Fruit fly (Drosophila melanogaster): ENCODE measurements around the gene spdi.

spdi gene

DNA sequence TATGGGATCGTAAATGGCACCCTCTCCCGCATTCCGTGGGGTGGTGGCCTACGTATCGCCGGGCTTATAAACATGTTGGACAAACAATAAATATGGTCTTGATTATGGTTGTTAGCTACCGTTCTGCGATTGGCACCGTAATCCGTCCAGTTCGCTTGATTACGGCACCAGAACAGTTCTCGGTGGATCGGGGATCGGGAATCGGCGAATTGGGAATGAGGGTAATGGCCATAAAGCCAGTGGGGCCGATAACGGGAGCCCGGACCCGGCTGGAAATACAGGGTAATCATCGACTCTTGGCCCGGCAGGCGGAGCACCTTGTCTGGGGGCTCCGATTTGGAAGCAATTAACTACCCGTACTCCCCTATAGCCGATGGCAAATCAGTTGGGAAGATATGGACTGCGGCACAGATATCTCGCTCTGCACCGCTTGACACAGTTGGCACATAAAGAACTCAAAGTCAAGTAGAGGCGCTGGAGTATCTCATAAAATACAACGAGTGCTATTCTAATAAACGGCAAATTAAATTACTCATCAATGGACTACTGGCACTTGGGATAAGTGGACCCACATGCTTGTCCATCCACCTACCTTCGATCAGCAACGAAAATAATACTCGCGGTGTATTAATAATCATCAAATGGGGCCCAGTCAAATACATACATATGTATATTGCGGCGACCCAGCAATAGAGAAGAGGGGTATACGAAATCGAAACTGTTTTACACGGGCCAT, 21.5 kb downstream of the spdi start (continued):
- TF ChIP-seq grn (GFP tag; optimal IDR thresholded peaks at IDR 0.05) (peak; percentile 32), Atf-2 (GFP tag; optimal IDR thresholded peaks at IDR 0.05) (no peak), CG7745 (tag; optimal IDR thresholded peaks at IDR 0.05) (no peak), CG18262 (tag; optimal IDR thresholded peaks at IDR 0.05) (no peak), Hmx (GFP tag; optimal IDR thresholded peaks at IDR 0.05) (no peak), Dbx (GFP tag; IDR thresholded peaks at IDR 0.05) (no peak), HmgD (GFP tag; optimal IDR thresholded peaks at IDR 0.05) (no peak), ERR (GFP tag; optimal IDR thresholded peaks at IDR 0.05) (no peak), Rx (GFP tag; IDR thresholded peaks at IDR 0.05) (no peak), repo (GFP tag; optimal IDR thresholded peaks at IDR 0.05) (no peak), pum (GFP tag; optimal IDR thresholded peaks at IDR 0.05) (no peak), CG13123 (GFP tag; optimal IDR thresholded peaks at IDR 0.05) (no peak), caup (GFP tag; optimal IDR thresholded peaks at IDR 0.05; ENCODE audit: severe bottlenecking) (no peak), CG10654 (GFP tag; optimal IDR thresholded peaks at IDR 0.05) (no peak), CG32532 (GFP tag; IDR thresholded peaks at IDR 0.05) (no peak), oc (tag; optimal IDR thresholded peaks at IDR 0.05) (no peak), CG12071 (GFP tag; optimal IDR thresholded peaks at IDR 0.05) (peak; percentile 22), CG10543 (GFP tag; optimal IDR thresholded peaks at IDR 0.05) (peak; percentile 39), CG2129 (GFP tag; IDR thresholded peaks at IDR 0.05; ENCODE audit: partially characterized antibody) (no peak), CG10366 (GFP tag; IDR thresholded peaks at IDR 0.05) (no peak), Sin3A (optimal IDR thresholded peaks at IDR 0.05) (no peak), CG18011 (GFP tag; optimal IDR thresholded peaks at IDR 0.05) (no peak), CG14050 (GFP tag; IDR thresholded peaks at IDR 0.05) (no peak), CG3163 (GFP tag; optimal IDR thresholded peaks at IDR 0.05) (no peak), HHEX (GFP tag; optimal IDR thresholded peaks at IDR 0.05) (no peak), CG3838 (GFP tag; optimal IDR thresholded peaks at IDR 0.05) (no peak), Pdp1 (GFP tag; optimal IDR thresholded peaks at IDR 0.05) (peak in 1 of 2 experiments; percentile 61), cas (GFP tag; IDR thresholded peaks at IDR 0.05) (no peak), CG31365 (tag; optimal IDR thresholded peaks at IDR 0.05) (no peak), nmo (GFP tag; optimal IDR thresholded peaks at IDR 0.05) (no peak), fd96Cb (tag; optimal IDR thresholded peaks at IDR 0.05) (no peak), al (GFP tag; IDR thresholded peaks at IDR 0.05) (no peak), CG1792 (GFP tag; optimal IDR thresholded peaks at IDR 0.05) (no peak), Gsc (GFP tag; IDR thresholded peaks at IDR 0.05) (no peak), Mes4 (GFP tag; optimal IDR thresholded peaks at IDR 0.05) (no peak), B-H1 (GFP tag; IDR thresholded peaks at IDR 0.05) (no peak), NC2α (GFP tag; optimal IDR thresholded peaks at IDR 0.05) (no peak), exex (tag; optimal IDR thresholded peaks at IDR 0.05) (peak; percentile 89), sug (tag; optimal IDR thresholded peaks at IDR 0.05) (peak; percentile 91), ci (GFP tag; IDR thresholded peaks at IDR 0.05) (peak; percentile 22; the same call in 1 of the 3 replicates), CG18599 (GFP tag; optimal IDR thresholded peaks at IDR 0.05) (peak; percentile 7), gro (GFP tag; optimal IDR thresholded peaks at IDR 0.05) (no peak), TFAM (GFP tag; optimal IDR thresholded peaks at IDR 0.05) (no peak), Hmr (GFP tag; optimal IDR thresholded peaks at IDR 0.05) (no peak), CG1024 (GFP tag; IDR thresholded peaks at IDR 0.05) (no peak), CG4328 (GFP tag; optimal IDR thresholded peaks at IDR 0.05) (no peak), CG17361 (GFP tag; IDR thresholded peaks at IDR 0.05) (no peak), prd (optimal IDR thresholded peaks at IDR 0.05) (no peak), prd (GFP tag; IDR thresholded peaks at IDR 0.05) (no peak), CG18476 (GFP tag; optimal IDR thresholded peaks at IDR 0.05) (no peak), vnd (GFP tag; IDR thresholded peaks at IDR 0.05; ENCODE audit: partially characterized antibody) (peak; percentile 7; the same call in 1 of the 3 replicates)
